Worm (Caenorhabditis elegans) whole organism, early embryonic: ENCODE results near the gene npr-16.

ENCODE experiments used
- ama-1 ChIP-seq: fragments of 150-350 bp; optimal IDR thresholded peaks from 2 replicates; lab custom pipeline; 2014
- ceh-36 ChIP-seq: sonication (generic microtip); optimal IDR thresholded peaks from 2 replicates; lab custom pipeline; 2016; ENCODE audit warnings: missing genetic modification characterization, inconsistent platforms, missing compliant biosample characterization
- ets-7 ChIP-seq: sonication (generic microtip); optimal IDR thresholded peaks from 2 replicates; lab custom pipeline; 2016; ENCODE audit warnings: missing genotype, missing genetic modification characterization, missing compliant biosample characterization
- flt-1 ChIP-seq: fragments of 200-800 bp; sonication (Bioruptor generic); IDR thresholded peaks from 2 replicates; pipeline ENCODE4 v1.3.6; 2022; ENCODE audit warnings: missing genetic modification characterization, missing compliant biosample characterization
- tbx-37 ChIP-seq: fragments of 200-800 bp; sonication (Bioruptor generic); conservative IDR thresholded peaks from 2 replicates; pipeline ENCODE4 v1.3.6; 2022; ENCODE audit warnings: missing genetic modification reagents, missing genetic modification characterization, missing compliant biosample characterization

DNA sequence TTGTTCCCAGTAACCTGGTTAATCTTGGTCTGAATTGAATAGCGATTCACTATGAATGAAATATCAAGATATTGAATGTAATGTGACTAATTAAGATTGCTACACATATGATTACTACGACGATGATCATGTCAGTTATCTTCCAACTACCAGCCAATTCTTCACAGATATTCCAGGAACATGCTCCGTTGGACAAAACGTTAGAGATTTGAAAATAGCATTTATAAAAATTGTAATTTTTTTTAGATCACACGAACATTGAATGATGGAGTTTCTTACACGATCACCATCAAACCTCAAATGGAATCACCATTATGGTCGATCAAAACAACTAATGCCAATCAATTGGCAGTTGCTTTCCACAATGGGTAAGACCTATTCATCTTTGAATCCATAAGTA, 15.6 kb upstream of the npr-16 start:
- TF ChIP-seq ama-1 (lab: Kevin White, UChicago): no peak
- TF ChIP-seq ceh-36 (tag; lab: Kevin White, UChicago): no peak
- no peak for TF ChIP-seq flt-1 (GFP tag; lab: Robert Waterston, UW)
- TF ChIP-seq ets-7 (tag; lab: Kevin White, UChicago): no peak
- TF ChIP-seq tbx-37 (GFP tag; lab: Robert Waterston, UW): no peak
